Fruit fly (Drosophila melanogaster): Measurements from ENCODE around the gene ko.
A peak's percentile ranks its signal among the peaks of the same experiment; 100 is the strongest.

Gene ko

dm6 chr3L:21113061-21113460 lies 17.9 kb downstream of the ko start (continued):
- TF ChIP-seq ara (GFP tag; IDR thresholded peaks at IDR 0.05) (no peak), ATbp (GFP tag; optimal IDR thresholded peaks at IDR 0.05) (no peak), Ets65A (GFP tag) (peak; percentile 11), knrl (GFP tag; IDR thresholded peaks at IDR 0.05; ENCODE audit: partially characterized antibody) (no peak), CG17359 (tag; optimal IDR thresholded peaks at IDR 0.05) (peak; percentile 15), gem (tag; optimal IDR thresholded peaks at IDR 0.05) (peak; percentile 0), gcm2 (GFP tag; optimal IDR thresholded peaks at IDR 0.05) (no peak), CG18599 (GFP tag; optimal IDR thresholded peaks at IDR 0.05) (no peak), stc (GFP tag; IDR thresholded peaks at IDR 0.05) (no peak), phol (tag; optimal IDR thresholded peaks at IDR 0.05) (peak; percentile 10), fd102C (GFP tag; optimal IDR thresholded peaks at IDR 0.05) (no peak), CG11696 (GFP tag; IDR thresholded peaks at IDR 0.05) (no peak), Sox102F (GFP tag; optimal IDR thresholded peaks at IDR 0.05) (peak; percentile 50), CG1603 (tag; optimal IDR thresholded peaks at IDR 0.05) (peak; percentile 12)

- TF ChIP-seq bsh (GFP tag; optimal IDR thresholded peaks at IDR 0.05) (no peak), bowl (GFP tag; IDR thresholded peaks at IDR 0.05) (no peak), psq (GFP tag; optimal IDR thresholded peaks at IDR 0.05) (no peak), CG14667 (GFP tag; IDR thresholded peaks at IDR 0.05) (no peak)
These were observed 22.5 kb downstream of the ko start for dm6 chr3L:21108454-21108853.

dm6 chr3L:21106883-21107282 lies 24.1 kb downstream of the ko start:
- TF ChIP-seq CG30020 (tag; optimal IDR thresholded peaks at IDR 0.05) (no peak), gcm (GFP tag; optimal IDR thresholded peaks at IDR 0.05) (no peak), h (optimal IDR thresholded peaks at IDR 0.05) (no peak), Meics (GFP tag; optimal IDR thresholded peaks at IDR 0.05) (peak; percentile 18), CG9876 (GFP tag; optimal IDR thresholded peaks at IDR 0.05) (no peak), prd (optimal IDR thresholded peaks at IDR 0.05) (no peak), prd (GFP tag; IDR thresholded peaks at IDR 0.05) (peak; percentile 38; the same call in 1 of the 3 replicates), CG6689 (GFP tag; IDR thresholded peaks at IDR 0.05) (0 out of 2 replicates have a peak, but pooled peaks have one; percentile 12), Sox102F (GFP tag; optimal IDR thresholded peaks at IDR 0.05) (peak; percentile 0), Xrp1 (GFP tag; IDR thresholded peaks at IDR 0.05) (0 out of 2 replicates have a peak, but pooled peaks have one; percentile 12)

- TF ChIP-seq corto (GFP tag; optimal IDR thresholded peaks at IDR 0.05) (no peak), Meics (GFP tag; optimal IDR thresholded peaks at IDR 0.05) (no peak), Bteb2 (GFP tag; optimal IDR thresholded peaks at IDR 0.05) (no peak), CHES-1-like (GFP tag; optimal IDR thresholded peaks at IDR 0.05) (no peak), Hr39 (optimal IDR thresholded peaks at IDR 0.05) (peak; percentile 16), br (optimal IDR thresholded peaks at IDR 0.05) (no peak), CG7963 (GFP tag; IDR thresholded peaks at IDR 0.05; ENCODE audit: partially characterized antibody) (no peak), prd (optimal IDR thresholded peaks at IDR 0.05) (no peak), prd (GFP tag; IDR thresholded peaks at IDR 0.05) (no peak), usp (GFP tag; optimal IDR thresholded peaks at IDR 0.05) (no peak), CG13424 (tag; optimal IDR thresholded peaks at IDR 0.05) (no peak), hb (GFP tag; IDR thresholded peaks at IDR 0.05; ENCODE audit: partially characterized antibody) (no peak), tup (GFP tag; optimal IDR thresholded peaks at IDR 0.05) (no peak), TFAM (GFP tag; optimal IDR thresholded peaks at IDR 0.05) (no peak), ken (GFP tag; IDR thresholded peaks at IDR 0.05) (0 out of 3 replicates have a peak, but pooled peaks have one; percentile 27), CG14860 (GFP tag; IDR thresholded peaks at IDR 0.05; ENCODE audit: partially characterized antibody) (no peak), Bgb (GFP tag; IDR thresholded peaks at IDR 0.05; ENCODE audit: partially characterized antibody) (no peak), CG4617 (GFP tag; optimal IDR thresholded peaks at IDR 0.05; ENCODE audit: borderline replicate concordance) (no peak), Dek (tag; optimal IDR thresholded peaks at IDR 0.05) (no peak), gem (tag; optimal IDR thresholded peaks at IDR 0.05) (no peak), Oaz (GFP tag; IDR thresholded peaks at IDR 0.05) (no peak), crol (GFP tag; IDR thresholded peaks at IDR 0.05) (peak; percentile 92), CG10274 (GFP tag; optimal IDR thresholded peaks at IDR 0.05) (no peak)
These were observed 26.5 kb downstream of the ko start for dm6 chr3L:21104338-21105018.
